Worm (Caenorhabditis elegans) whole organism, late embryonic: ENCODE measurements around the gene ctf-18.

ENCODE experiments used
- K02D7.2 ChIP-seq: sonication (generic microtip); optimal IDR thresholded peaks from 2 replicates; lab custom pipeline; 2017; ENCODE audit warnings: mild to moderate bottlenecking, missing genetic modification characterization, missing compliant biosample characterization
- ama-1 ChIP-seq: fragments of 150-350 bp; optimal IDR thresholded peaks from 2 replicates; lab custom pipeline; 2014
- ceh-14 ChIP-seq: sonication (generic microtip); optimal IDR thresholded peaks from 2 replicates; lab custom pipeline; 2016; ENCODE audit warnings: missing genotype, missing genetic modification characterization, missing compliant biosample characterization
- lin-11 ChIP-seq: fragments of 200-800 bp; sonication (Bioruptor generic); optimal IDR thresholded peaks from 2 replicates; lab custom pipeline; 2018; ENCODE audit warnings: mild to moderate bottlenecking, missing genetic modification characterization, missing compliant biosample characterization
- nfya-1 ChIP-seq: sonication (generic microtip); optimal IDR thresholded peaks from 2 replicates; lab custom pipeline; 2017; ENCODE audit warnings: missing genetic modification characterization, mild to moderate bottlenecking, missing compliant biosample characterization, antibody characterized with exemption, moderate library complexity
- nhr-232 ChIP-seq: sonication (generic microtip); optimal IDR thresholded peaks from 2 replicates; lab custom pipeline; 2016; ENCODE audit warnings: missing genetic modification characterization, missing compliant biosample characterization
- pag-3 ChIP-seq: sonication (generic microtip); optimal IDR thresholded peaks from 2 replicates; lab custom pipeline; 2016; ENCODE audit warnings: missing compliant biosample characterization, missing genetic modification characterization, borderline replicate concordance
- pat-9 ChIP-seq: fragments of 200-800 bp; sonication (Bioruptor generic); optimal IDR thresholded peaks from 2 replicates; lab custom pipeline; 2018; ENCODE audit warnings: mild to moderate bottlenecking, missing genetic modification characterization, moderate library complexity, missing compliant biosample characterization
- rnt-1 ChIP-seq: sonication (generic microtip); optimal IDR thresholded peaks from 2 replicates; lab custom pipeline; 2016; ENCODE audit warnings: missing genetic modification characterization, missing compliant biosample characterization
- sox-2 ChIP-seq: fragments of 200-800 bp; sonication (Bioruptor generic); IDR thresholded peaks from 2 replicates; pipeline ENCODE4 v1.3.6; 2022; ENCODE audit warnings: missing genetic modification reagents, missing genetic modification characterization, missing compliant biosample characterization
- unc-55 ChIP-seq: sonication (generic microtip); optimal IDR thresholded peaks from 2 replicates; lab custom pipeline; 2017; ENCODE audit warnings: missing biosample characterization, missing genetic modification reagents, missing genetic modification characterization

- TF ChIP-seq nhr-232 (no peak), sox-2 (GFP tag; lab: Robert Waterston, UW) (no peak), pag-3 (tag; lab: Kevin White, UChicago) (no peak), ama-1 (lab: Kevin White, UChicago) (no peak), unc-55 (GFP tag; lab: Kevin White, UChicago) (no peak), ceh-14 (tag; lab: Kevin White, UChicago) (no peak), nfya-1 (tag; lab: Kevin White, UChicago) (no peak), rnt-1 (no peak), K02D7.2 (tag; lab: Kevin White, UChicago) (no peak), pat-9 (tag; lab: Kevin White, UChicago) (no peak), lin-11 (tag; lab: Kevin White, UChicago) (no peak)
These were observed 29.0 kb upstream of the ctf-18 start, which contains the start of gene ttr-54 for ce11 chrIV:10155475-10155874.
